Worm (Caenorhabditis elegans) whole organism, early embryonic: ENCODE measurements around the gene ZK666.14.
A peak's percentile ranks its signal among the peaks of the same experiment; 100 is the strongest.
"Not testable (repeated sequence)": the region's sequence is repeated elsewhere in the genome, so short reads cannot be mapped to it uniquely, and the experiment has no call there.

Source experiments
- B0310.2 ChIP-seq: sonication (generic microtip); optimal IDR thresholded peaks from 2 replicates; lab custom pipeline; 2016; ENCODE audit warnings: mild to moderate bottlenecking, missing genetic modification characterization, missing compliant biosample characterization
- F13C5.2 ChIP-seq: sonication (generic microtip); optimal IDR thresholded peaks from 2 replicates; lab custom pipeline; 2017; ENCODE audit warnings: mild to moderate bottlenecking, missing genetic modification characterization, inconsistent platforms, missing compliant biosample characterization
- aly-1 ChIP-seq: sonication (generic microtip); optimal IDR thresholded peaks from 2 replicates; lab custom pipeline; 2016; ENCODE audit warnings: missing genetic modification characterization, missing compliant biosample characterization
- ama-1 ChIP-seq: fragments of 150-350 bp; optimal IDR thresholded peaks from 2 replicates; lab custom pipeline; 2014
- ceh-13 ChIP-seq: fragments of 200-800 bp; sonication (Bioruptor generic); optimal IDR thresholded peaks from 2 replicates; lab custom pipeline; 2018; ENCODE audit warnings: mild to moderate bottlenecking, missing genetic modification characterization, missing compliant biosample characterization
- ceh-36 ChIP-seq: sonication (generic microtip); optimal IDR thresholded peaks from 2 replicates; lab custom pipeline; 2016; ENCODE audit warnings: missing genetic modification characterization, inconsistent platforms, missing compliant biosample characterization
- ets-7 ChIP-seq: sonication (generic microtip); optimal IDR thresholded peaks from 2 replicates; lab custom pipeline; 2016; ENCODE audit warnings: missing genotype, missing genetic modification characterization, missing compliant biosample characterization
- flt-1 ChIP-seq: fragments of 200-800 bp; sonication (Bioruptor generic); IDR thresholded peaks from 2 replicates; pipeline ENCODE4 v1.3.6; 2022; ENCODE audit warnings: missing genetic modification characterization, missing compliant biosample characterization
- hmbx-1 ChIP-seq: sonication (generic microtip); optimal IDR thresholded peaks from 2 replicates; lab custom pipeline; 2016; ENCODE audit warnings: mild to moderate bottlenecking, missing genetic modification characterization, missing compliant biosample characterization
- hmg-4 ChIP-seq: fragments of 200-800 bp; sonication (Bioruptor generic); optimal IDR thresholded peaks from 2 replicates; lab custom pipeline; 2018; ENCODE audit warnings: mild to moderate bottlenecking, missing genetic modification characterization, missing compliant biosample characterization
- hnd-1 ChIP-seq: sonication (generic microtip); optimal IDR thresholded peaks from 2 replicates; lab custom pipeline; 2016; ENCODE audit warnings: missing genetic modification characterization, missing compliant biosample characterization
- pes-1 ChIP-seq: fragments of 200-800 bp; sonication (Bioruptor generic); IDR thresholded peaks from 2 replicates; pipeline ENCODE4 v1.3.6; 2022; ENCODE audit warnings: missing genetic modification reagents, missing genetic modification characterization, missing compliant biosample characterization
- scrt-1 ChIP-seq: fragments of 200-800 bp; sonication (Bioruptor generic); IDR thresholded peaks from 2 replicates; pipeline ENCODE4 v1.3.6; 2022; ENCODE audit warnings: missing genetic modification characterization, missing compliant biosample characterization
- sea-1 ChIP-seq: fragments of 200-800 bp; sonication (Bioruptor generic); conservative IDR thresholded peaks from 2 replicates; pipeline ENCODE4 v1.3.6; 2022; ENCODE audit warnings: missing genetic modification characterization, missing compliant biosample characterization
- tbx-11 ChIP-seq: fragments of 200-800 bp; sonication (Bioruptor generic); IDR thresholded peaks from 2 replicates; pipeline ENCODE4 v1.3.6; 2022; ENCODE audit warnings: missing genetic modification characterization, missing compliant biosample characterization
- tbx-37 ChIP-seq: fragments of 200-800 bp; sonication (Bioruptor generic); conservative IDR thresholded peaks from 2 replicates; pipeline ENCODE4 v1.3.6; 2022; ENCODE audit warnings: missing genetic modification reagents, missing genetic modification characterization, missing compliant biosample characterization
- tra-4 ChIP-seq: sonication (generic microtip); optimal IDR thresholded peaks from 2 replicates; lab custom pipeline; 2017; ENCODE audit warnings: missing genetic modification characterization, missing compliant biosample characterization

The ZK666.14 gene

ce11 chrII:10485640-10486039 is 8.9 kb upstream of the ZK666.14 start:
- TF ChIP-seq ets-7 (tag; lab: Kevin White, UChicago) (no peak), tbx-37 (GFP tag; lab: Robert Waterston, UW) (no peak), hnd-1 (no peak), aly-1 (no peak), ceh-13 (GFP tag; lab: Kevin White, UChicago) (no peak), ama-1 (no peak), F13C5.2 (tag; lab: Kevin White, UChicago) (no peak), ceh-36 (tag; lab: Kevin White, UChicago) (no peak), pes-1 (GFP tag; lab: Robert Waterston, UW) (no peak), hmg-4 (no peak), tra-4 (tag; lab: Kevin White, UChicago) (no peak)

- no peak for TF ChIP-seq hmbx-1 (tag; lab: Kevin White, UChicago)
- TF ChIP-seq tbx-11 (GFP tag; lab: Robert Waterston, UW), result no peak
- no peak for TF ChIP-seq ets-7 (tag; lab: Kevin White, UChicago)
- no peak for TF ChIP-seq pes-1 (GFP tag; lab: Robert Waterston, UW)
- TF ChIP-seq sea-1 (GFP tag; lab: Robert Waterston, UW), result no peak
- TF ChIP-seq aly-1, result no peak
- no peak for TF ChIP-seq hmg-4
- no peak for TF ChIP-seq F13C5.2 (tag; lab: Kevin White, UChicago)
- TF ChIP-seq ceh-13 (GFP tag; lab: Kevin White, UChicago), result no peak
Measured at ce11 chrII:10486738-10487137, 7.8 kb upstream of the ZK666.14 start, which contains the start of gene ZK666.15. Gene ZK666.15 (plus strand): TSS chrII:10487038.

DNA sequence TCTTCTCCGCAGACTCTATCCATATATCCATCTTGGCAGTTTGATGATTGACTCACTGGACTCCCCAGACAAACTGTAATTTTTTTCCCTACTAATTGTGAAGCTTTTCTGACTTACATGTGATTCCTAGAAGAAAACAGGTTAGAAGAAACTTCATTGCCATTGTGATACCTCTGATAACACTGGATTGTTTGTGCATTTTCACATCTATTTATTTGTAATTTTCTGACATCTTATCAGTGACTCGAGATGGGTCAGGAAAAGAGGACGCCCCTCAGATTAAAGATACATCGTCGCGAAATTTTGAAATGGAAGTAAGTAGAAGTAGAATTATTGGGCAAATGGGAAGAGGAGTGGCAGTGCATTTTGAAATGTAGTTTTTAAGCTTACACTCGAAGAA is 4.2 kb upstream of the ZK666.14 start, which contains the start of gene clec-61:
Gene clec-61, minus strand, starts transcription at position 209 of the 400 bp plus-strand sequence.
- TF ChIP-seq hmbx-1 (tag; lab: Kevin White, UChicago) (no peak), sea-1 (GFP tag; lab: Robert Waterston, UW) (no peak), hmg-4 (no peak), F13C5.2 (tag; lab: Kevin White, UChicago) (no peak), ets-7 (tag; lab: Kevin White, UChicago) (no peak), tbx-37 (GFP tag; lab: Robert Waterston, UW) (no peak), hnd-1 (no peak), tbx-11 (GFP tag; lab: Robert Waterston, UW) (no peak), tra-4 (tag; lab: Kevin White, UChicago) (no peak), ceh-13 (GFP tag; lab: Kevin White, UChicago) (no peak)

DNA sequence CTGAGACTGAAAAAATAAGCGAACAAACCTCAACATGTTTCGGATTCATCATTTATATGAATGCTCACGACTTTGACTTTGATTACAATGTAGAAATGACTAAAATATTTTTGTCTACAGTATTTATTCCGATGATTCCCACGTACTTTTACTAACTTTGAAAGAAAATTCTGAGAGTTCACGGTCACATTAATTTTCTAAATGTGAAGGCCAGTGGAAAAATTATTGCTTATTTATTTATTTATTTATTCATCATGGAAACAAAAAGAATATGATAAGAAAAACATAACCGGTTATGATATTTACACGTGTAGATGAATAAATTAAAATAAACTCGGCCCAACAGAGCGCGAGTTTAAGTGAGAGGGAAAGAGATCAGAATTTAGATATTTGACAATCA is 1.5 kb upstream of the ZK666.14 start, which contains the start of gene ZK666.8:
Gene ZK666.8, minus strand, starts transcription at position 101 of the 400 bp plus-strand sequence.
- not testable (repeated sequence) for TF ChIP-seq scrt-1 (GFP tag; lab: Robert Waterston, UW); ceh-13 (GFP tag; lab: Kevin White, UChicago); hmbx-1 (tag; lab: Kevin White, UChicago)

- TF ChIP-seq hmg-4, result no peak
- TF ChIP-seq ets-7 (tag; lab: Kevin White, UChicago), result no peak
- TF ChIP-seq ceh-36 (tag; lab: Kevin White, UChicago), result no peak
- no peak for TF ChIP-seq tbx-37 (GFP tag; lab: Robert Waterston, UW)
- no peak for TF ChIP-seq flt-1
- TF ChIP-seq scrt-1 (GFP tag; lab: Robert Waterston, UW), result no peak
- no peak for TF ChIP-seq hmbx-1 (tag; lab: Kevin White, UChicago)
- no peak for TF ChIP-seq pes-1 (GFP tag; lab: Robert Waterston, UW)
Measured at ce11 chrII:10495912-10496311, 1.3 kb downstream of the ZK666.14 start, which contains the start of gene ZK666.12. Gene ZK666.12 (plus strand): TSS chrII:10496212.

DNA sequence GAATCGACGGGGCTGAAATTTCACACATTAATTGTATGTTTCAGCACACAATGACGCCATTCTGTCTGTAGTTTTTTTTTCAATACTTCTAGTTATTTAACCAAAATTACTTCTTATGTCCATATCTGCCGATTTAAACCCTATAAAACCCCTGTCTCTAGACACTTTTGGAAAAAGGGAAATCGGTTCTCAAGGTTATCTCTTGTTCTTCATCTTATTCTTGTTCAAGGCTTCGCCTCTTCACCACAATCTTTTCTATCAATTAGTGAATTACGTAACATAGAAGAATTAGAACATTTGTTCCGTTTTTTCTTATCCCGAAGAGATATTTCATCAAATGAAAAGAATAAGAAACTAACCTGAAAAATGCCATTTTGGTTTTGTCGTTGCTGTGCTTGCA is 6.1 kb downstream of the ZK666.14 start:
- TF ChIP-seq tbx-11 (GFP tag; lab: Robert Waterston, UW) (no peak), ama-1 (no peak), aly-1 (no peak), F13C5.2 (tag; lab: Kevin White, UChicago) (no peak), pes-1 (GFP tag; lab: Robert Waterston, UW) (no peak), ets-7 (tag; lab: Kevin White, UChicago) (no peak), B0310.2 (tag; lab: Kevin White, UChicago) (no peak), scrt-1 (GFP tag; lab: Robert Waterston, UW) (no peak), tra-4 (tag; lab: Kevin White, UChicago) (no peak), flt-1 (no peak), ceh-36 (tag; lab: Kevin White, UChicago) (no peak)

DNA sequence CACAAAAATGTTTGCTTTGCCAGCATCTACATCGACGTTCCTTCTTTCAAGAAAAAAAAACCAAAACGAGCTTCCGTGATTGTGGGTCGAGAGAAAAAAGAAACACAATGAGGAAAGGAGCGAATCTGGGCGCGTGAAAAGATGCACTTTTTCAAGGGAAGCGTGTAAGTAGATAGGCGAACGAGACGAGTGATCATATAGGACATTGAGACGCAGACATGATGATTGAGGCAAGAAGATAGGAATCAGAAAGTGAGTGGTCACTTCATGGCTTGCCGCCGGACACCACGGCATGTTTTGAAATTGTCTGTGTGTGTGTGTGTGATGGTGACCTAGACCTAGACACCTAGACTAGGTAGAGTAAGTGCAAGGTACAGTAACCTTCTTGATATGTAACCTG is 7.0 kb downstream of the ZK666.14 start:
- no peak for TF ChIP-seq tra-4 (tag; lab: Kevin White, UChicago)
- peak; percentile 34 for TF ChIP-seq hmg-4
- TF ChIP-seq F13C5.2 (tag; lab: Kevin White, UChicago), result peak; percentile 28
- no peak for TF ChIP-seq scrt-1 (GFP tag; lab: Robert Waterston, UW)
- TF ChIP-seq hmbx-1 (tag; lab: Kevin White, UChicago), result no peak
- TF ChIP-seq ceh-13 (GFP tag; lab: Kevin White, UChicago), result no peak

DNA sequence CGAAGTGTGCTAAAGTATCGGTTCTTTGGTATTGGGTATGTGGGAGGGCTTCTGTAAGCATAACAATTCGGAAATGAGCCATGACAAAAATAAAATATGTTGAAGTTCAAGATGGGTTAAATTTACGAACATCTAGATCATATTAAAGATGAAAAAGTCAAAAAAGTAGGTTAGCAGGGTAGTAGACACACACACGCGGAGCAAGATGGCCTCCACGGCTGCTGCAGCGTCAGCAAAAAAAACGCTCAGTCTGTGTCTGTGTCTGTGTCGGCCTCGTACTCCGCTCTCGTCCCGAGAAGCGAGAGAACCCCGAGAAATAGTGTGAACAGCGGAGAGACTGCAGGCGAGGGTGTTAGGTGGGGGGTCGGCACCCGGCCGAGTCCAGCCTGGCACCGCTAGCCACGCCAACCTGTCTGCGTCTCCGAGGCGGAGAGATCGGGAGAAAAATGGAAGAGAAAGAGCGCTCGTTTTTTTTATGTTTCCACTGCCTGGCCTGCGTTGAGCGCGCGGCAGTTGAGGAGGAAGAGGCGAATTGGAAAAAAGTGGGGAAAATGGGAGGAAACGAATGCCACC is 8.0 kb downstream of the ZK666.14 start, which contains the start of gene myrf-1:
Gene myrf-1, minus strand, starts transcription at position 51 of the 573 bp plus-strand sequence.
- TF ChIP-seq hmg-4, result peak; percentile 86
- TF ChIP-seq tbx-11 (GFP tag; lab: Robert Waterston, UW), result no peak
- no peak for TF ChIP-seq B0310.2 (tag; lab: Kevin White, UChicago)
- TF ChIP-seq F13C5.2 (tag; lab: Kevin White, UChicago), result peak; percentile 69
- peak; percentile 18 for TF ChIP-seq ceh-36 (tag; lab: Kevin White, UChicago)
- TF ChIP-seq ceh-13 (GFP tag; lab: Kevin White, UChicago), result no peak
- TF ChIP-seq ets-7 (tag; lab: Kevin White, UChicago), result no peak
- 0 out of 2 replicates have a peak, but pooled peaks have one; percentile 45 for TF ChIP-seq scrt-1 (GFP tag; lab: Robert Waterston, UW)
- no peak for TF ChIP-seq hnd-1
- no peak for TF ChIP-seq tra-4 (tag; lab: Kevin White, UChicago)
- TF ChIP-seq flt-1, result peak; percentile 55; the same call in 1 of the 2 replicates
- TF ChIP-seq pes-1 (GFP tag; lab: Robert Waterston, UW), result no peak
- no peak for TF ChIP-seq hmbx-1 (tag; lab: Kevin White, UChicago)
